Worm (Caenorhabditis elegans) whole organism, L4 larva: Measurements from ENCODE around the gene R07B7.6.

Source experiments
- D1046.2 ChIP-seq: fragments of 200-800 bp; sonication (Bioruptor generic); IDR thresholded peaks from 2 replicates; pipeline ENCODE4 v1.3.6; 2022; ENCODE audit warnings: missing genetic modification characterization, missing compliant biosample characterization
- F44E2.7 ChIP-seq: fragments of 200-800 bp; sonication (Bioruptor generic); IDR thresholded peaks from 2 replicates; pipeline ENCODE4 v2.1.2; 2022; ENCODE audit warnings: missing genetic modification characterization, missing compliant biosample characterization
- Y48G9A.11 ChIP-seq: fragments of 200-800 bp; sonication (Bioruptor generic); IDR thresholded peaks from 2 replicates; pipeline ENCODE4 v1.3.6; 2022; ENCODE audit warnings: missing genetic modification reagents, missing genetic modification characterization, missing compliant biosample characterization
- ZK337.2 ChIP-seq: fragments of 200-800 bp; sonication (Bioruptor generic); IDR thresholded peaks from 2 replicates; pipeline ENCODE4 v1.3.6; 2022; ENCODE audit warnings: missing genetic modification reagents, missing genetic modification characterization, missing compliant biosample characterization
- ama-1 ChIP-seq: fragments of 150-350 bp; optimal IDR thresholded peaks from 2 replicates; lab custom pipeline; 2014; ENCODE audit warnings: inconsistent platforms, mixed read lengths
- arid-1 ChIP-seq: fragments of 200-800 bp; sonication (Bioruptor generic); conservative IDR thresholded peaks from 2 replicates; pipeline ENCODE4 v1.3.6; 2022; ENCODE audit warnings: missing genetic modification reagents, missing genetic modification characterization, missing compliant biosample characterization
- ceh-20 ChIP-seq: fragments of 200-800 bp; sonication (Bioruptor generic); IDR thresholded peaks from 2 replicates; pipeline ENCODE4 v1.3.6; 2022; ENCODE audit warnings: missing genetic modification reagents, missing genetic modification characterization, missing compliant biosample characterization
- ceh-28 ChIP-seq: fragments of 150-350 bp; optimal IDR thresholded peaks from 2 replicates; lab custom pipeline; 2014; ENCODE audit warnings: missing biosample characterization, missing genetic modification reagents, missing genetic modification characterization
- ceh-32 ChIP-seq: sonication (generic microtip); optimal IDR thresholded peaks from 2 replicates; lab custom pipeline; 2016; ENCODE audit warnings: mild to moderate bottlenecking, missing genetic modification characterization, missing compliant biosample characterization; ENCODE audit not compliant: poor library complexity
- ceh-82 ChIP-seq: sonication (generic microtip); optimal IDR thresholded peaks from 2 replicates; lab custom pipeline; 2017; ENCODE audit warnings: missing biosample characterization, missing genetic modification characterization
- cey-2 ChIP-seq: sonication (generic microtip); optimal IDR thresholded peaks from 3 replicates; lab custom pipeline; 2017; ENCODE audit warnings: missing genetic modification characterization, mild to moderate bottlenecking, missing compliant biosample characterization, antibody characterized with exemption, borderline replicate concordance; ENCODE audit not compliant: insufficient read depth
- daf-12 ChIP-seq: fragments of 150-350 bp; optimal IDR thresholded peaks from 2 replicates; lab custom pipeline; 2014; ENCODE audit warnings: missing biosample characterization, missing genetic modification reagents, missing genetic modification characterization
- daf-8 ChIP-seq: fragments of 200-800 bp; sonication (Bioruptor generic); IDR thresholded peaks from 2 replicates; pipeline ENCODE4 v1.3.6; 2022; ENCODE audit warnings: missing genetic modification characterization, missing compliant biosample characterization
- dmd-6 ChIP-seq: fragments of 200-800 bp; sonication (Bioruptor generic); IDR thresholded peaks from 2 replicates; pipeline ENCODE4 v1.3.6; 2022; ENCODE audit warnings: missing genetic modification reagents, missing genetic modification characterization, missing compliant biosample characterization
- dmd-8 ChIP-seq: fragments of 200-800 bp; sonication (Bioruptor generic); IDR thresholded peaks from 2 replicates; pipeline ENCODE4 v1.3.6; 2022; ENCODE audit warnings: missing genetic modification characterization, missing compliant biosample characterization
- dpl-1 ChIP-seq: fragments of 150-350 bp; optimal IDR thresholded peaks from 2 replicates; lab custom pipeline; 2014; ENCODE audit warnings: missing biosample characterization, missing genetic modification reagents, missing genetic modification characterization
- dve-1 ChIP-seq: sonication (generic microtip); optimal IDR thresholded peaks from 2 replicates; lab custom pipeline; 2017; ENCODE audit warnings: antibody characterized with exemption, mild to moderate bottlenecking, missing genetic modification characterization, missing compliant biosample characterization; ENCODE audit not compliant: insufficient read depth
- egl-27 ChIP-seq: sonication (generic microtip); optimal IDR thresholded peaks from 3 replicates; lab custom pipeline; 2017; ENCODE audit warnings: missing biosample characterization, missing genetic modification reagents, missing genetic modification characterization
- gei-8 ChIP-seq: fragments of 200-800 bp; sonication (Bioruptor generic); optimal IDR thresholded peaks from 2 replicates; lab custom pipeline; 2018; ENCODE audit warnings: mild to moderate bottlenecking, missing genetic modification characterization, missing compliant biosample characterization
- hif-1 ChIP-seq, 2 experiments: sonication (generic microtip); optimal IDR thresholded peaks; 2 replicates each; lab custom pipeline; 2016 to 2017; ENCODE audit warnings: missing compliant biosample characterization in 2 of 2, missing genetic modification characterization in 2 of 2, missing genetic modification reagents in 2 of 2, missing genotype in 2 of 2, mild to moderate bottlenecking in 1 of 2
- hlh-11 ChIP-seq: fragments of 200-800 bp; sonication (Bioruptor generic); optimal IDR thresholded peaks from 2 replicates; lab custom pipeline; 2018; ENCODE audit warnings: mild to moderate bottlenecking, missing genetic modification characterization, missing compliant biosample characterization
- lim-7 ChIP-seq: fragments of 200-800 bp; sonication (Bioruptor generic); IDR thresholded peaks from 2 replicates; pipeline ENCODE4 v1.3.6; 2022; ENCODE audit warnings: missing genetic modification characterization, missing compliant biosample characterization
- lin-13 ChIP-seq: fragments of 150-350 bp; optimal IDR thresholded peaks from 2 replicates; lab custom pipeline; 2014; ENCODE audit warnings: missing biosample characterization, missing genetic modification reagents, missing genetic modification characterization
- lin-29 ChIP-seq: fragments of 200-800 bp; sonication (Bioruptor generic); IDR thresholded peaks from 2 replicates; pipeline ENCODE4 v1.3.6; 2022; ENCODE audit warnings: missing genetic modification reagents, missing genetic modification characterization, missing compliant biosample characterization
- lir-3 ChIP-seq: sonication (generic microtip); optimal IDR thresholded peaks from 2 replicates; lab custom pipeline; 2016; ENCODE audit warnings: mild to moderate bottlenecking, missing genetic modification characterization, missing compliant biosample characterization
- lsy-2 ChIP-seq, 2 experiments: fragments of 150-350 bp in 1 of 2; sonication (generic microtip) in 1 of 2; optimal IDR thresholded peaks; 2 replicates each; lab custom pipeline; 2014 to 2017; ENCODE audit warnings: missing biosample characterization in 2 of 2, missing genetic modification characterization in 2 of 2
- madf-5 ChIP-seq, 2 experiments: fragments of 200-800 bp; sonication (Bioruptor generic); IDR thresholded peaks; 2 replicates each; pipeline ENCODE4 v1.3.6; 2022; ENCODE audit warnings: missing compliant biosample characterization in 2 of 2, missing genetic modification characterization in 2 of 2
- madf-9 ChIP-seq: fragments of 200-800 bp; sonication (Bioruptor generic); conservative IDR thresholded peaks from 2 replicates; pipeline ENCODE4 v1.3.6; 2022; ENCODE audit warnings: missing genetic modification reagents, missing genetic modification characterization, missing compliant biosample characterization
- mdl-1 ChIP-seq, 2 experiments: fragments of 150-350 bp in 1 of 2; sonication (generic microtip) in 1 of 2; optimal IDR thresholded peaks; 2 replicates each; lab custom pipeline; 2014 to 2017; ENCODE audit warnings: missing biosample characterization in 2 of 2, missing genetic modification characterization in 2 of 2
- mes-2 ChIP-seq: sonication (generic microtip); optimal IDR thresholded peaks from 2 replicates; lab custom pipeline; 2016; ENCODE audit warnings: missing genotype, mild to moderate bottlenecking, missing genetic modification characterization, missing compliant biosample characterization; ENCODE audit not compliant: poor library complexity, severe bottlenecking
- mxl-2 ChIP-seq: fragments of 200-800 bp; sonication (Bioruptor generic); conservative IDR thresholded peaks from 2 replicates; pipeline ENCODE4 v1.3.6; 2022; ENCODE audit warnings: missing genetic modification reagents, missing genetic modification characterization, missing compliant biosample characterization
- nhr-102 ChIP-seq: sonication (generic microtip); optimal IDR thresholded peaks from 2 replicates; lab custom pipeline; 2016; ENCODE audit warnings: mild to moderate bottlenecking, missing genetic modification characterization, moderate library complexity, missing compliant biosample characterization
- nhr-111 ChIP-seq: fragments of 200-800 bp; sonication (Bioruptor generic); optimal IDR thresholded peaks from 2 replicates; lab custom pipeline; 2018; ENCODE audit warnings: mild to moderate bottlenecking, missing genetic modification characterization, missing compliant biosample characterization
- nhr-28 ChIP-seq: fragments of 150-350 bp; optimal IDR thresholded peaks from 2 replicates; lab custom pipeline; 2014; ENCODE audit warnings: missing biosample characterization, missing genetic modification characterization
- nhr-41 ChIP-seq: fragments of 200-800 bp; sonication (Bioruptor generic); IDR thresholded peaks from 2 replicates; pipeline ENCODE4 v1.3.6; 2022; ENCODE audit warnings: missing genetic modification reagents, missing genetic modification characterization, missing compliant biosample characterization
- nhr-6 ChIP-seq: fragments of 150-350 bp; optimal IDR thresholded peaks from 2 replicates; lab custom pipeline; 2014; ENCODE audit warnings: missing biosample characterization, missing genetic modification characterization
- nhr-76 ChIP-seq: fragments of 150-350 bp; optimal IDR thresholded peaks from 2 replicates; lab custom pipeline; 2014; ENCODE audit warnings: missing biosample characterization, missing genetic modification characterization
- nhr-77 ChIP-seq: fragments of 150-350 bp; optimal IDR thresholded peaks from 2 replicates; lab custom pipeline; 2014; ENCODE audit warnings: missing biosample characterization, missing genetic modification characterization
- pha-4 ChIP-seq, 2 experiments: fragments of 150-350 bp in 1 of 2; fragments of 200-800 bp in 1 of 2; sonication (Bioruptor generic) in 1 of 2; IDR thresholded peaks in 1 of 2; optimal IDR thresholded peaks in 1 of 2; 2 replicates each; pipeline versions ENCODE4 v1.3.6 to Lab custom; 2014 to 2022; ENCODE audit warnings: missing genetic modification characterization in 2 of 2, missing genetic modification reagents in 2 of 2, missing biosample characterization in 1 of 2, missing compliant biosample characterization in 1 of 2
- pqm-1 ChIP-seq: sonication (generic microtip); optimal IDR thresholded peaks from 2 replicates; lab custom pipeline; 2017; ENCODE audit warnings: missing biosample characterization, missing genetic modification characterization
- sdz-12 ChIP-seq: fragments of 200-800 bp; sonication (Bioruptor generic); optimal IDR thresholded peaks from 2 replicates; lab custom pipeline; 2018; ENCODE audit warnings: mild to moderate bottlenecking, missing genetic modification characterization, missing compliant biosample characterization
- set-16 ChIP-seq: fragments of 200-800 bp; sonication (Bioruptor generic); IDR thresholded peaks from 2 replicates; pipeline ENCODE4 v1.3.6; 2022; ENCODE audit warnings: missing genetic modification reagents, missing genetic modification characterization, missing compliant biosample characterization
- tra-1 ChIP-seq: fragments of 200-800 bp; sonication (Bioruptor generic); IDR thresholded peaks from 2 replicates; pipeline ENCODE4 v1.3.6; 2022; ENCODE audit warnings: missing genetic modification reagents, missing genetic modification characterization, missing compliant biosample characterization
- unc-130 ChIP-seq: sonication (generic microtip); optimal IDR thresholded peaks from 2 replicates; lab custom pipeline; 2016; ENCODE audit warnings: missing genetic modification reagents, missing genetic modification characterization, missing compliant biosample characterization
- vab-7 ChIP-seq: fragments of 200-800 bp; sonication (Bioruptor generic); IDR thresholded peaks from 2 replicates; pipeline ENCODE4 v1.3.6; 2022; ENCODE audit warnings: missing genetic modification reagents, missing genetic modification characterization, missing compliant biosample characterization
- zfp-3 ChIP-seq: fragments of 200-800 bp; sonication (Bioruptor generic); conservative IDR thresholded peaks from 2 replicates; pipeline ENCODE4 v1.3.6; 2022; ENCODE audit warnings: missing genetic modification reagents, missing genetic modification characterization, missing compliant biosample characterization

R07B7.6 gene

ce11 chrV:12100794-12101343 is 26.1 kb upstream of the R07B7.6 start, which contains the start of gene nhr-154 (continued):
- TF ChIP-seq cey-2 (tag; lab: Kevin White, UChicago) (no peak), ceh-32 (tag; lab: Kevin White, UChicago) (no peak), unc-130 (GFP tag; lab: Kevin White, UChicago) (no peak), set-16 (GFP tag; lab: Robert Waterston, UW) (no peak), lsy-2 (tag; optimal IDR thresholded peaks at IDR 0.05; lab: Kevin White, UChicago) (peak in 1 of 2 experiments; percentile 49), ama-1 (lab: Kevin White, UChicago) (no peak), daf-12 (tag; lab: Kevin White, UChicago) (no peak), sdz-12 (GFP tag; lab: Kevin White, UChicago) (no peak), arid-1 (GFP tag; lab: Robert Waterston, UW) (no peak), vab-7 (GFP tag; lab: Robert Waterston, UW) (no peak), mxl-2 (GFP tag; lab: Robert Waterston, UW) (no peak), daf-8 (GFP tag; lab: Robert Waterston, UW) (no peak), ZK337.2 (GFP tag; lab: Robert Waterston, UW) (no peak), ceh-28 (tag; lab: Kevin White, UChicago) (no peak), nhr-76 (tag; lab: Kevin White, UChicago) (no peak), dpl-1 (GFP tag; lab: Kevin White, UChicago) (no peak), pha-4 (GFP tag; IDR thresholded peaks at IDR 0.05; lab: Robert Waterston, UW) (no peak), pha-4 (tag; optimal IDR thresholded peaks at IDR 0.05; lab: Kevin White, UChicago) (no peak), lim-7 (no peak), nhr-111 (GFP tag; lab: Kevin White, UChicago) (no peak), Y48G9A.11 (GFP tag; lab: Robert Waterston, UW) (no peak), madf-9 (GFP tag; lab: Robert Waterston, UW) (no peak), madf-5 (GFP tag; IDR thresholded peaks at IDR 0.05; lab: Robert Waterston, UW) (no peak), lin-13 (GFP tag; lab: Kevin White, UChicago) (no peak), lin-29 (GFP tag; lab: Robert Waterston, UW) (no peak), ceh-82 (tag; lab: Kevin White, UChicago) (no peak), F44E2.7 (no peak), dmd-8 (GFP tag; lab: Robert Waterston, UW) (no peak), mdl-1 (tag; optimal IDR thresholded peaks at IDR 0.05; lab: Kevin White, UChicago) (no peak), lir-3 (tag; lab: Kevin White, UChicago) (no peak)

ce11 chrV:12098123-12098522 is 23.3 kb upstream of the R07B7.6 start, which contains the start of gene nhr-209:
TSS of gene nhr-209 (plus strand) at chrV:12098149.
- TF ChIP-seq dpl-1 (GFP tag; lab: Kevin White, UChicago) (no peak), mes-2 (tag; lab: Kevin White, UChicago) (no peak), nhr-111 (GFP tag; lab: Kevin White, UChicago) (no peak), egl-27 (tag; lab: Kevin White, UChicago) (no peak), nhr-41 (GFP tag; lab: Robert Waterston, UW) (no peak), D1046.2 (GFP tag; lab: Robert Waterston, UW) (no peak), pqm-1 (tag; lab: Kevin White, UChicago) (no peak), tra-1 (GFP tag; lab: Robert Waterston, UW) (no peak), nhr-28 (tag; lab: Kevin White, UChicago) (peak; percentile 82)

- TF ChIP-seq nhr-77 (tag; lab: Kevin White, UChicago) (peak; percentile 20), zfp-3 (GFP tag; lab: Robert Waterston, UW) (no peak), dmd-6 (GFP tag; lab: Robert Waterston, UW) (peak; percentile 85), ceh-20 (GFP tag; lab: Robert Waterston, UW) (no peak), gei-8 (GFP tag; lab: Kevin White, UChicago) (no peak), mdl-1 (tag; optimal IDR thresholded peaks at IDR 0.05; lab: Kevin White, UChicago) (peak in 1 of 2 experiments; percentile 71), hif-1 (tag; optimal IDR thresholded peaks at IDR 0.05; lab: Kevin White, UChicago) (no peak), dve-1 (tag; lab: Kevin White, UChicago) (peak; percentile 45), nhr-28 (tag; lab: Kevin White, UChicago) (peak; percentile 95), set-16 (GFP tag; lab: Robert Waterston, UW) (no peak), hlh-11 (tag; lab: Kevin White, UChicago) (peak; percentile 39), nhr-102 (tag; lab: Kevin White, UChicago) (peak; percentile 54), nhr-6 (tag; lab: Kevin White, UChicago) (peak; percentile 85)
These were observed 21.1 kb upstream of the R07B7.6 start, which contains the start of gene nhr-207 for ce11 chrV:12095865-12096264. TSS of gene nhr-207 (plus strand) at chrV:12096146.
